Worm (Caenorhabditis elegans): ENCODE results near the gene lsy-13.
"Not testable (repeated sequence)": the region's sequence is repeated elsewhere in the genome, so short reads cannot be mapped to it uniquely, and the experiment has no call there.

The lsy-13 gene

ce11 chrIV:16818551-16818950, 45.1 kb upstream of the lsy-13 start:
- TF ChIP-seq B0261.1 (tag; optimal IDR thresholded peaks at IDR 0.05) (peak; percentile 51), attf-6 (GFP tag; IDR thresholded peaks at IDR 0.05) (peak; percentile 94), tbp1 (GFP tag; optimal IDR thresholded peaks at IDR 0.05) (peak; percentile 86), snpc-4 (tag; optimal IDR thresholded peaks at IDR 0.05) (peak in 2 of 4 experiments; percentile 78 to 89), D2030.7 (GFP tag; IDR thresholded peaks at IDR 0.05) (0 out of 2 replicates have a peak, but pooled peaks have one; percentile 25), ztf-25 (GFP tag; IDR thresholded peaks at IDR 0.05) (0 out of 2 replicates have a peak, but pooled peaks have one; percentile 49), hmg-1.2 (GFP tag; IDR thresholded peaks at IDR 0.05) (peak; percentile 38; the same call in 1 of the 2 replicates), rpc-1 (optimal IDR thresholded peaks at IDR 0.05) (peak; percentile 34), rpc-1 (tag; optimal IDR thresholded peaks at IDR 0.05) (peak; percentile 62)
- TF ChIP-seq snpc-4 (GFP tag; optimal IDR thresholded peaks at IDR 0.05): not testable (repeated sequence)

- TF ChIP-seq let-607 (tag; optimal IDR thresholded peaks at IDR 0.05) (no peak), aptf-3 (GFP tag; IDR thresholded peaks at IDR 0.05) (no peak), madf-6 (GFP tag; IDR thresholded peaks at IDR 0.05) (no peak), lir-1 (GFP tag; conservative IDR thresholded peaks at IDR 0.05) (no peak), athp-1 (tag; optimal IDR thresholded peaks at IDR 0.05) (no peak), snpc-4 (GFP tag; optimal IDR thresholded peaks at IDR 0.05) (no peak), snpc-4 (tag; optimal IDR thresholded peaks at IDR 0.05) (no peak), egl-44 (GFP tag; IDR thresholded peaks at IDR 0.05) (no peak), zim-3 (tag; optimal IDR thresholded peaks at IDR 0.05) (no peak), rpc-1 (optimal IDR thresholded peaks at IDR 0.05) (no peak), rpc-1 (tag; optimal IDR thresholded peaks at IDR 0.05) (no peak), hlh-12 (tag; optimal IDR thresholded peaks at IDR 0.05) (no peak), F57A8.1 (GFP tag; optimal IDR thresholded peaks at IDR 0.05) (no peak)
Measured at ce11 chrIV:16822529-16822928, 41.1 kb upstream of the lsy-13 start, which contains the start of gene Y116A8A.4. Y116A8A.4 (plus strand) TSS chrIV:16822829.

DNA sequence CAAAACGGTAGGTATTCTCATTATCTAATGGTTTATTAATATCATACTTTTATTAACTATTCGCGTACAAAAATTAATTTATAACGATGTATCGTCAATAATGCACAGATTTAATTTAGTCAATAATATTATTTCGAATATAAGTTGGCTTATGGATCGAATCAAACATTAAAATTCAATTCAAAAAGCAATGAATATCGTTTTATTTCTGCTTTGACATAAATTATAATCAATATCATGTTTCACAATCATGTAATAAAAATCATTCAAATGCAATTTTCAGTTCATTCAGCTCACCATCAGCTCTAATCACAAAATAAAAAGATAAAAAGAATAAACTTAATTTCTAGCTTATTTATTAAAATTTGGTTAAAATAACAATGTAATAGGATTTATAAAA, 35.0 kb upstream of the lsy-13 start, which contains the start of gene Y116A8A.6:
Gene Y116A8A.6, minus strand, starts transcription at position 101 of the 400 bp plus-strand sequence.
- TF ChIP-seq bed-2 (GFP tag; IDR thresholded peaks at IDR 0.05) (no peak), hrde-1 (tag; optimal IDR thresholded peaks at IDR 0.05; ENCODE audit: borderline replicate concordance) (no peak), die-1 (tag; optimal IDR thresholded peaks at IDR 0.05) (no peak), lin-35 (GFP tag; optimal IDR thresholded peaks at IDR 0.05) (no peak), sea-2 (GFP tag; IDR thresholded peaks at IDR 0.05) (no peak), ceh-91 (GFP tag; IDR thresholded peaks at IDR 0.05) (no peak), akir-1 (GFP tag; optimal IDR thresholded peaks at IDR 0.05) (no peak), lag-1 (GFP tag; IDR thresholded peaks at IDR 0.05) (no peak), ama-1 (optimal IDR thresholded peaks at IDR 0.05) (no peak), ama-1 (GFP tag; optimal IDR thresholded peaks at IDR 0.05) (no peak), chd-7 (tag; optimal IDR thresholded peaks at IDR 0.05) (no peak), dpff-1 (tag; optimal IDR thresholded peaks at IDR 0.05) (no peak), snpc-1.1 (tag; optimal IDR thresholded peaks at IDR 0.05; ENCODE audit: insufficient read depth) (no peak), D2030.7 (GFP tag; IDR thresholded peaks at IDR 0.05) (no peak), ekl-4 (GFP tag; IDR thresholded peaks at IDR 0.05) (no peak), let-607 (tag; optimal IDR thresholded peaks at IDR 0.05) (no peak), madf-8 (GFP tag; conservative IDR thresholded peaks at IDR 0.05) (no peak), hlh-26 (GFP tag; conservative IDR thresholded peaks at IDR 0.05) (no peak), F57C9.4 (tag; optimal IDR thresholded peaks at IDR 0.05) (no peak), attf-5 (GFP tag; optimal IDR thresholded peaks at IDR 0.05) (no peak), B0019.2 (GFP tag; conservative IDR thresholded peaks at IDR 0.05) (no peak)
